Worm (Caenorhabditis elegans) whole organism, L1 larva: ENCODE data around the gene nob-1.

Experiments used
- C04F5.9 ChIP-seq: sonication (generic microtip); optimal IDR thresholded peaks from 2 replicates; lab custom pipeline; 2016; ENCODE audit warnings: missing genetic modification characterization, missing compliant biosample characterization
- C16A3.4 ChIP-seq: fragments of 150-350 bp; optimal IDR thresholded peaks from 2 replicates; lab custom pipeline; 2014; ENCODE audit warnings: missing biosample characterization, missing genetic modification characterization
- C34B4.2 ChIP-seq: sonication (generic microtip); optimal IDR thresholded peaks from 2 replicates; lab custom pipeline; 2017; ENCODE audit warnings: mild to moderate bottlenecking, missing genetic modification characterization, missing compliant biosample characterization
- F16B12.6 ChIP-seq: fragments of 150-350 bp; optimal IDR thresholded peaks from 2 replicates; lab custom pipeline; 2014; ENCODE audit warnings: missing biosample characterization, missing genetic modification characterization
- Y116A8C.19 ChIP-seq: sonication (generic microtip); optimal IDR thresholded peaks from 2 replicates; lab custom pipeline; 2016; ENCODE audit warnings: missing compliant biosample characterization, missing genetic modification characterization, borderline replicate concordance
- aha-1 ChIP-seq: fragments of 150-350 bp; optimal IDR thresholded peaks from 2 replicates; lab custom pipeline; 2014; ENCODE audit warnings: missing biosample characterization, missing genetic modification characterization
- aly-2 ChIP-seq: fragments of 150-350 bp; optimal IDR thresholded peaks from 2 replicates; lab custom pipeline; 2014; ENCODE audit warnings: missing biosample characterization, missing genetic modification characterization
- ceh-63 ChIP-seq: fragments of 200-800 bp; sonication (Bioruptor generic); optimal IDR thresholded peaks from 2 replicates; lab custom pipeline; 2018; ENCODE audit warnings: mild to moderate bottlenecking, missing genetic modification characterization, missing compliant biosample characterization
- ceh-8 ChIP-seq: fragments of 200-800 bp; sonication (Bioruptor generic); optimal IDR thresholded peaks from 2 replicates; lab custom pipeline; 2018; ENCODE audit warnings: mild to moderate bottlenecking, missing genetic modification characterization, moderate library complexity, missing compliant biosample characterization
- ceh-82 ChIP-seq, 3 experiments: fragments of 150-350 bp in 1 of 3; sonication (generic microtip) in 2 of 3; optimal IDR thresholded peaks; 2 replicates each; lab custom pipeline; 2014 to 2017; ENCODE audit warnings: missing biosample characterization in 3 of 3, missing genetic modification characterization in 3 of 3
- ceh-88 ChIP-seq: fragments of 200-800 bp; sonication (Bioruptor generic); IDR thresholded peaks from 2 replicates; pipeline ENCODE4 v1.3.6; 2022; ENCODE audit warnings: missing genetic modification characterization, missing compliant biosample characterization
- dpl-1 ChIP-seq, 3 experiments: fragments of 150-350 bp in 2 of 3; sonication (generic microtip) in 1 of 3; optimal IDR thresholded peaks; 2 replicates each; lab custom pipeline; 2014 to 2017; ENCODE audit warnings: missing biosample characterization in 3 of 3, missing genetic modification characterization in 3 of 3, missing genetic modification reagents in 3 of 3
- dsc-1 ChIP-seq: sonication (generic microtip); optimal IDR thresholded peaks from 2 replicates; lab custom pipeline; 2016; ENCODE audit warnings: mild to moderate bottlenecking, missing genetic modification characterization, missing compliant biosample characterization
- efl-1 ChIP-seq, 4 experiments: fragments of 150-350 bp; optimal IDR thresholded peaks in 3 of 4; peaks in 1 of 4; 1 replicate in 1 of 4; 2 replicates in 3 of 4; lab custom pipeline; 2014; ENCODE audit warnings: missing biosample characterization in 2 of 4, missing genetic modification characterization in 2 of 4, missing genetic modification reagents in 2 of 4
- egl-13 ChIP-seq: sonication (generic microtip); optimal IDR thresholded peaks from 2 replicates; lab custom pipeline; 2016; ENCODE audit warnings: missing genotype, missing genetic modification reagents, missing genetic modification characterization, missing compliant biosample characterization
- egl-27 ChIP-seq, 2 experiments: fragments of 150-350 bp in 1 of 2; sonication (generic microtip); optimal IDR thresholded peaks; 3 replicates each; lab custom pipeline; 2017 to 2018; ENCODE audit warnings: missing biosample characterization in 2 of 2, missing genetic modification characterization in 2 of 2, missing genetic modification reagents in 2 of 2
- elt-2 ChIP-seq: sonication (generic microtip); optimal IDR thresholded peaks from 2 replicates; lab custom pipeline; 2016; ENCODE audit warnings: missing genetic modification characterization, mild to moderate bottlenecking, inconsistent platforms, missing compliant biosample characterization, missing genetic modification reagents
- fkh-10 ChIP-seq: sonication (generic microtip); optimal IDR thresholded peaks from 2 replicates; lab custom pipeline; 2017; ENCODE audit warnings: missing biosample characterization, missing genetic modification reagents, missing genetic modification characterization
- fkh-8 ChIP-seq: sonication (generic microtip); optimal IDR thresholded peaks from 2 replicates; lab custom pipeline; 2016; ENCODE audit warnings: mild to moderate bottlenecking, missing genetic modification characterization, missing compliant biosample characterization
- grh-1 ChIP-seq: fragments of 200-800 bp; sonication (Bioruptor generic); IDR thresholded peaks from 2 replicates; pipeline ENCODE4 v1.3.6; 2022; ENCODE audit warnings: missing genetic modification reagents, missing genetic modification characterization, missing compliant biosample characterization
- irx-1 ChIP-seq: sonication (generic microtip); optimal IDR thresholded peaks from 2 replicates; lab custom pipeline; 2016; ENCODE audit warnings: missing genetic modification characterization, missing compliant biosample characterization
- lin-13 ChIP-seq: fragments of 150-350 bp; optimal IDR thresholded peaks from 2 replicates; lab custom pipeline; 2014; ENCODE audit warnings: missing biosample characterization, missing genetic modification reagents, missing genetic modification characterization
- lin-15B ChIP-seq: fragments of 150-350 bp; sonication (generic microtip); optimal IDR thresholded peaks from 3 replicates; lab custom pipeline; 2014; ENCODE audit warnings: missing biosample characterization, missing genetic modification characterization
- lin-39 ChIP-seq: fragments of 150-350 bp; optimal IDR thresholded peaks from 2 replicates; lab custom pipeline; 2014; ENCODE audit warnings: missing biosample characterization, missing genetic modification reagents, missing genetic modification characterization
- lir-3 ChIP-seq: sonication (generic microtip); optimal IDR thresholded peaks from 2 replicates; lab custom pipeline; 2016; ENCODE audit warnings: mild to moderate bottlenecking, missing genetic modification characterization, moderate library complexity, missing compliant biosample characterization; ENCODE audit not compliant: poor library complexity
- lsy-2 ChIP-seq, 2 experiments: fragments of 150-350 bp; optimal IDR thresholded peaks; 2 replicates each; lab custom pipeline; 2014; ENCODE audit warnings: missing biosample characterization in 2 of 2, missing genetic modification characterization in 2 of 2
- nhr-11 ChIP-seq: fragments of 150-350 bp; optimal IDR thresholded peaks from 2 replicates; lab custom pipeline; 2014; ENCODE audit warnings: missing biosample characterization, missing genetic modification characterization
- nhr-20 ChIP-seq: sonication (generic microtip); optimal IDR thresholded peaks from 2 replicates; lab custom pipeline; 2016; ENCODE audit warnings: mild to moderate bottlenecking, missing genetic modification characterization, missing compliant biosample characterization
- nhr-237 ChIP-seq: fragments of 150-350 bp; optimal IDR thresholded peaks from 2 replicates; lab custom pipeline; 2014; ENCODE audit warnings: missing biosample characterization, missing genetic modification characterization
- nhr-28 ChIP-seq: fragments of 150-350 bp; optimal IDR thresholded peaks from 2 replicates; lab custom pipeline; 2014; ENCODE audit warnings: missing biosample characterization, missing genetic modification characterization
- nhr-47 ChIP-seq: sonication (generic microtip); optimal IDR thresholded peaks from 2 replicates; lab custom pipeline; 2016; ENCODE audit warnings: mild to moderate bottlenecking, missing genetic modification characterization, moderate library complexity, missing compliant biosample characterization
- nhr-71 ChIP-seq: sonication (generic microtip); optimal IDR thresholded peaks from 2 replicates; lab custom pipeline; 2016; ENCODE audit warnings: mild to moderate bottlenecking, missing genetic modification characterization, moderate library complexity, missing compliant biosample characterization
- nhr-77 ChIP-seq: fragments of 150-350 bp; optimal IDR thresholded peaks from 2 replicates; lab custom pipeline; 2014; ENCODE audit warnings: missing biosample characterization, missing genetic modification characterization
- nhr-85 ChIP-seq: sonication (generic microtip); peaks from one replicate; lab custom pipeline; 2016; ENCODE audit warnings: missing genetic modification characterization, inconsistent platforms, missing compliant biosample characterization
- nhr-90 ChIP-seq: sonication (generic microtip); optimal IDR thresholded peaks from 2 replicates; lab custom pipeline; 2016; ENCODE audit warnings: mild to moderate bottlenecking, missing genetic modification characterization, missing compliant biosample characterization; ENCODE audit not compliant: poor library complexity
- skn-1 ChIP-seq: fragments of 150-350 bp; optimal IDR thresholded peaks from 2 replicates; lab custom pipeline; 2014; ENCODE audit warnings: missing biosample characterization, missing genetic modification characterization
- snpc-4 ChIP-seq: fragments of 150-350 bp; optimal IDR thresholded peaks from 2 replicates; lab custom pipeline; 2014; ENCODE audit warnings: missing biosample characterization, missing genetic modification characterization
- snu-23 ChIP-seq: sonication (generic microtip); optimal IDR thresholded peaks from 2 replicates; lab custom pipeline; 2016; ENCODE audit warnings: missing genetic modification characterization, missing compliant biosample characterization
- sox-4 ChIP-seq: sonication (generic microtip); optimal IDR thresholded peaks from 2 replicates; lab custom pipeline; 2016; ENCODE audit warnings: missing genetic modification characterization, missing compliant biosample characterization
- sptf-1 ChIP-seq: fragments of 150-350 bp; optimal IDR thresholded peaks from 2 replicates; lab custom pipeline; 2014; ENCODE audit warnings: missing biosample characterization, missing genetic modification characterization
- tbx-2 ChIP-seq: sonication (generic microtip); optimal IDR thresholded peaks from 2 replicates; lab custom pipeline; 2016; ENCODE audit warnings: missing genetic modification characterization, missing compliant biosample characterization
- zip-4 ChIP-seq: fragments of 200-800 bp; sonication (Bioruptor generic); optimal IDR thresholded peaks from 2 replicates; lab custom pipeline; 2018; ENCODE audit warnings: mild to moderate bottlenecking, missing genetic modification characterization, moderate library complexity, missing compliant biosample characterization
- ztf-11 ChIP-seq, 2 experiments: sonication (generic microtip); optimal IDR thresholded peaks; 2 replicates each; lab custom pipeline; 2016 to 2017; ENCODE audit warnings: missing genetic modification characterization in 2 of 2, missing biosample characterization in 1 of 2, missing compliant biosample characterization in 1 of 2
- ztf-4 ChIP-seq: fragments of 150-350 bp; optimal IDR thresholded peaks from 2 replicates; lab custom pipeline; 2014; ENCODE audit warnings: missing biosample characterization, missing genetic modification characterization

The nob-1 gene

ce11 chrIII:12061413-12061812 is 22.7 kb downstream of the nob-1 start, which contains the start of gene zyg-8:
Gene zyg-8 (plus strand): TSS chrIII:12061713.
- TF ChIP-seq sptf-1 (tag; lab: Kevin White, UChicago) (no peak), nhr-28 (no peak), nhr-77 (tag; lab: Kevin White, UChicago) (no peak), C34B4.2 (no peak), nhr-85 (tag; lab: Kevin White, UChicago) (no peak), nhr-237 (tag; lab: Kevin White, UChicago) (no peak)

- no peak for TF ChIP-seq F16B12.6 (tag; lab: Kevin White, UChicago)
- TF ChIP-seq ztf-11 (tag; optimal IDR thresholded peaks at IDR 0.05; lab: Kevin White, UChicago), result no peak
- TF ChIP-seq dsc-1, result peak; percentile 17
- no peak for TF ChIP-seq aha-1 (tag; lab: Kevin White, UChicago)
Observed at ce11 chrIII:12060092-12060491, 24.0 kb downstream of the nob-1 start.

ce11 chrIII:12059521-12059920 is 24.6 kb downstream of the nob-1 start:
- TF ChIP-seq fkh-8 (tag; lab: Kevin White, UChicago) (no peak), lir-3 (tag; lab: Kevin White, UChicago) (no peak), lin-15B (tag; lab: Kevin White, UChicago) (no peak), nhr-85 (tag; lab: Kevin White, UChicago) (no peak), nhr-20 (no peak), efl-1 (optimal IDR thresholded peaks at IDR 0.05; lab: Kevin White, UChicago) (no peak), efl-1 (GFP tag; optimal IDR thresholded peaks at IDR 0.05 in 1 of 2; lab: Kevin White, UChicago) (no peak), dpl-1 (GFP tag; optimal IDR thresholded peaks at IDR 0.05; lab: Kevin White, UChicago) (no peak), nhr-11 (tag; lab: Kevin White, UChicago) (no peak), ceh-63 (GFP tag; lab: Kevin White, UChicago) (no peak), sox-4 (tag; lab: Kevin White, UChicago) (no peak), snu-23 (GFP tag; lab: Kevin White, UChicago) (no peak), ceh-88 (GFP tag; lab: Robert Waterston, UW) (no peak), egl-13 (tag; lab: Kevin White, UChicago) (no peak), elt-2 (no peak), egl-27 (tag; optimal IDR thresholded peaks at IDR 0.05; lab: Kevin White, UChicago) (no peak), lin-13 (no peak)

ce11 chrIII:12058429-12058828 is 25.7 kb downstream of the nob-1 start, which contains the start of gene arx-3:
Gene arx-3 (minus strand): TSS chrIII:12058458.
- TF ChIP-seq snpc-4 (peak; percentile 34), nhr-90 (peak; percentile 7), sptf-1 (tag; lab: Kevin White, UChicago) (no peak), grh-1 (GFP tag; lab: Robert Waterston, UW) (peak; percentile 26; the same call in 1 of the 2 replicates), dsc-1 (peak; percentile 87), egl-13 (tag; lab: Kevin White, UChicago) (no peak), ceh-8 (peak; percentile 59), lin-13 (peak; percentile 23), irx-1 (tag; lab: Kevin White, UChicago) (peak; percentile 21), fkh-8 (tag; lab: Kevin White, UChicago) (peak; percentile 43), F16B12.6 (tag; lab: Kevin White, UChicago) (peak; percentile 95), nhr-77 (tag; lab: Kevin White, UChicago) (no peak), ztf-4 (tag; lab: Kevin White, UChicago) (no peak), nhr-47 (tag; lab: Kevin White, UChicago) (peak; percentile 55), C04F5.9 (tag; lab: Kevin White, UChicago) (no peak), zip-4 (GFP tag; lab: Kevin White, UChicago) (no peak), lsy-2 (tag; optimal IDR thresholded peaks at IDR 0.05; lab: Kevin White, UChicago) (peak; percentile 57 to 62), Y116A8C.19 (tag; lab: Kevin White, UChicago) (no peak), snu-23 (GFP tag; lab: Kevin White, UChicago) (peak; percentile 63), sox-4 (tag; lab: Kevin White, UChicago) (no peak), ceh-63 (GFP tag; lab: Kevin White, UChicago) (no peak), nhr-20 (peak; percentile 16), nhr-71 (tag; lab: Kevin White, UChicago) (peak; percentile 54), ceh-82 (tag; optimal IDR thresholded peaks at IDR 0.05; lab: Kevin White, UChicago) (peak; percentile 23 to 25 (median 25)), C16A3.4 (tag; lab: Kevin White, UChicago) (peak; percentile 42), nhr-237 (tag; lab: Kevin White, UChicago) (no peak), fkh-10 (GFP tag; lab: Kevin White, UChicago) (peak; percentile 21), lir-3 (tag; lab: Kevin White, UChicago) (no peak), skn-1 (tag; lab: Kevin White, UChicago) (no peak), tbx-2 (tag; lab: Kevin White, UChicago) (peak; percentile 35), ztf-11 (tag; optimal IDR thresholded peaks at IDR 0.05; lab: Kevin White, UChicago) (peak in 1 of 2 experiments; percentile 11), aly-2 (tag; lab: Kevin White, UChicago) (no peak), lin-39 (tag; lab: Kevin White, UChicago) (no peak)
